Fruit fly (Drosophila melanogaster) whole organism, prepupa: Measurements from ENCODE around the gene Polr1D.

Experiments used
- Blimp-1 ChIP-seq: fragments of 200-800 bp; sonication (Bioruptor generic); optimal IDR thresholded peaks from 3 replicates; lab custom pipeline; 2017; ENCODE audit warnings: missing biosample characterization, missing genetic modification characterization, mild to moderate bottlenecking, moderate library complexity, missing genetic modification reagents
- CG10631 ChIP-seq: fragments of 200-800 bp; sonication (Bioruptor generic); optimal IDR thresholded peaks from 2 replicates; lab custom pipeline; 2016; ENCODE audit warnings: missing biosample characterization, missing genetic modification characterization
- CG11294 ChIP-seq: fragments of 200-800 bp; sonication (Bioruptor generic); IDR thresholded peaks from 2 replicates; pipeline ENCODE4 v1.3.6; 2022; ENCODE audit warnings: missing biosample characterization, missing genetic modification characterization
- CG11762 ChIP-seq: fragments of 200-800 bp; sonication (Bioruptor generic); optimal IDR thresholded peaks from 3 replicates; lab custom pipeline; 2016; ENCODE audit warnings: missing biosample characterization, missing genetic modification characterization; ENCODE audit not compliant: insufficient read depth
- CG11902 ChIP-seq: fragments of 200-800 bp; sonication (Bioruptor generic); optimal IDR thresholded peaks from 3 replicates; lab custom pipeline; 2016; ENCODE audit warnings: missing biosample characterization, missing genetic modification characterization
- CG15336 ChIP-seq: fragments of 200-800 bp; sonication (Bioruptor generic); IDR thresholded peaks from 2 replicates; pipeline ENCODE4 v1.3.6; 2022; ENCODE audit warnings: missing biosample characterization, missing genetic modification characterization
- CG1621 ChIP-seq: fragments of 200-800 bp; sonication (Bioruptor generic); optimal IDR thresholded peaks from 3 replicates; lab custom pipeline; 2018; ENCODE audit warnings: missing biosample characterization, mild to moderate bottlenecking, missing genetic modification characterization
- CG16779 ChIP-seq: fragments of 200-800 bp; sonication (Bioruptor generic); optimal IDR thresholded peaks from 3 replicates; lab custom pipeline; 2017; ENCODE audit warnings: missing biosample characterization, mild to moderate bottlenecking, missing genetic modification characterization
- CG3032 ChIP-seq: fragments of 200-800 bp; optimal IDR thresholded peaks from 2 replicates; lab custom pipeline; 2019; ENCODE audit warnings: missing biosample characterization, mild to moderate bottlenecking, missing genetic modification characterization, moderate library complexity
- CG32006 ChIP-seq: fragments of 200-800 bp; sonication (Bioruptor generic); optimal IDR thresholded peaks from 3 replicates; lab custom pipeline; 2017; ENCODE audit warnings: missing biosample characterization, mild to moderate bottlenecking, missing genetic modification characterization
- CG34406 ChIP-seq: fragments of 200-800 bp; sonication (Bioruptor generic); optimal IDR thresholded peaks from 3 replicates; lab custom pipeline; 2016; ENCODE audit warnings: missing biosample characterization, missing genetic modification characterization
- CG3919 ChIP-seq: fragments of 200-800 bp; sonication (Bioruptor generic); optimal IDR thresholded peaks from 3 replicates; lab custom pipeline; 2016; ENCODE audit warnings: missing biosample characterization, missing genetic modification characterization
- CG4318 ChIP-seq: fragments of 200-800 bp; sonication (Bioruptor generic); optimal IDR thresholded peaks from 3 replicates; lab custom pipeline; 2017; ENCODE audit warnings: missing biosample characterization, mild to moderate bottlenecking, missing genetic modification characterization
- CG6163 ChIP-seq: fragments of 200-800 bp; sonication (Bioruptor generic); IDR thresholded peaks from 3 replicates; pipeline ENCODE4 v1.3.6; 2022; ENCODE audit warnings: missing biosample characterization, missing genetic modification characterization
- CG6276 ChIP-seq: fragments of 200-800 bp; sonication (Bioruptor generic); optimal IDR thresholded peaks from 2 replicates; lab custom pipeline; 2017; ENCODE audit warnings: missing biosample characterization, mild to moderate bottlenecking, missing genetic modification characterization
- CG6792 ChIP-seq: fragments of 200-800 bp; sonication (Bioruptor generic); optimal IDR thresholded peaks from 3 replicates; lab custom pipeline; 2016; ENCODE audit warnings: missing biosample characterization, missing genetic modification characterization
- CG6808 ChIP-seq: fragments of 200-800 bp; sonication (Bioruptor generic); optimal IDR thresholded peaks from 3 replicates; lab custom pipeline; 2017; ENCODE audit warnings: missing biosample characterization, missing genetic modification characterization, mild to moderate bottlenecking, moderate library complexity, missing genetic modification reagents
- CG6854 ChIP-seq: fragments of 200-800 bp; sonication (Bioruptor generic); optimal IDR thresholded peaks from 2 replicates; lab custom pipeline; 2017; ENCODE audit warnings: missing biosample characterization, mild to moderate bottlenecking, missing genetic modification characterization
- CG7368 ChIP-seq: fragments of 200-800 bp; sonication (Bioruptor generic); optimal IDR thresholded peaks from 3 replicates; lab custom pipeline; 2016; ENCODE audit warnings: missing biosample characterization, missing genetic modification characterization
- CG8119 ChIP-seq: fragments of 200-800 bp; sonication (Bioruptor generic); IDR thresholded peaks from 3 replicates; pipeline ENCODE4 v1.3.6; 2022; ENCODE audit warnings: missing biosample characterization, missing genetic modification characterization
- CG8319 ChIP-seq: fragments of 200-800 bp; sonication (Bioruptor generic); optimal IDR thresholded peaks from 3 replicates; lab custom pipeline; 2016; ENCODE audit warnings: missing biosample characterization, missing genetic modification characterization
- CG8632 ChIP-seq: fragments of 200-800 bp; sonication (Bioruptor generic); optimal IDR thresholded peaks from 3 replicates; lab custom pipeline; 2016; ENCODE audit warnings: missing biosample characterization, missing genetic modification characterization
- CG9139 ChIP-seq: fragments of 200-800 bp; sonication (Bioruptor generic); optimal IDR thresholded peaks from 3 replicates; lab custom pipeline; 2017; ENCODE audit warnings: missing biosample characterization, mild to moderate bottlenecking, missing genetic modification characterization
- Eip75B ChIP-seq: fragments of 200-800 bp; sonication (Bioruptor generic); optimal IDR thresholded peaks from 3 replicates; lab custom pipeline; 2016; ENCODE audit warnings: missing biosample characterization, missing genetic modification characterization
- Eip93F ChIP-seq: fragments of 200-800 bp; sonication (Bioruptor generic); optimal IDR thresholded peaks from 2 replicates; lab custom pipeline; 2016; ENCODE audit warnings: missing biosample characterization, mild to moderate bottlenecking, missing genetic modification characterization
- Ets21C ChIP-seq: fragments of 200-800 bp; sonication (Bioruptor generic); optimal IDR thresholded peaks from 3 replicates; lab custom pipeline; 2016; ENCODE audit warnings: missing biosample characterization, missing genetic modification characterization
- Ets96B ChIP-seq: fragments of 200-800 bp; optimal IDR thresholded peaks from 2 replicates; lab custom pipeline; 2019; ENCODE audit warnings: missing biosample characterization, mild to moderate bottlenecking, missing genetic modification characterization, moderate library complexity
- Gug ChIP-seq: fragments of 200-800 bp; sonication (Bioruptor generic); IDR thresholded peaks from 2 replicates; pipeline ENCODE4 v1.3.6; 2022; ENCODE audit warnings: missing biosample characterization, missing genetic modification characterization
- Hr38 ChIP-seq: sonication (Bioruptor generic); optimal IDR thresholded peaks from 2 replicates; lab custom pipeline; 2016; ENCODE audit warnings: missing biosample characterization, missing genetic modification characterization
- Hr4 ChIP-seq: fragments of 200-800 bp; sonication (Bioruptor generic); optimal IDR thresholded peaks from 3 replicates; lab custom pipeline; 2016; ENCODE audit warnings: missing biosample characterization, missing genetic modification characterization
- Lpt ChIP-seq: fragments of 200-800 bp; sonication (Bioruptor generic); optimal IDR thresholded peaks from 3 replicates; lab custom pipeline; 2016; ENCODE audit warnings: missing biosample characterization, missing genetic modification characterization
- Met ChIP-seq: fragments of 200-800 bp; sonication (Bioruptor generic); optimal IDR thresholded peaks from 3 replicates; lab custom pipeline; 2016; ENCODE audit warnings: missing biosample characterization, missing genetic modification characterization
- OdsH ChIP-seq: fragments of 200-800 bp; sonication (Bioruptor generic); optimal IDR thresholded peaks from 3 replicates; lab custom pipeline; 2016; ENCODE audit warnings: missing biosample characterization, missing genetic modification characterization
- Smox ChIP-seq: fragments of 200-800 bp; sonication (Bioruptor generic); optimal IDR thresholded peaks from 3 replicates; lab custom pipeline; 2016; ENCODE audit warnings: missing biosample characterization, missing genetic modification characterization
- Sox102F ChIP-seq: fragments of 200-800 bp; sonication (Bioruptor generic); optimal IDR thresholded peaks from 2 replicates; lab custom pipeline; 2016; ENCODE audit warnings: missing biosample characterization, mild to moderate bottlenecking, missing genetic modification characterization
- Sox14 ChIP-seq: fragments of 200-800 bp; sonication (Bioruptor generic); optimal IDR thresholded peaks from 3 replicates; lab custom pipeline; 2016; ENCODE audit warnings: missing biosample characterization, missing genetic modification characterization
- achi ChIP-seq: fragments of 200-800 bp; sonication (Bioruptor generic); optimal IDR thresholded peaks from 3 replicates; lab custom pipeline; 2016; ENCODE audit warnings: missing biosample characterization, missing genetic modification characterization
- acj6 ChIP-seq: fragments of 200-800 bp; sonication (Bioruptor generic); optimal IDR thresholded peaks from 3 replicates; lab custom pipeline; 2016; ENCODE audit warnings: missing biosample characterization, missing genetic modification characterization
- cyc ChIP-seq: fragments of 200-800 bp; sonication (Bioruptor generic); optimal IDR thresholded peaks from 3 replicates; lab custom pipeline; 2016; ENCODE audit warnings: missing biosample characterization, missing genetic modification characterization
- dac ChIP-seq: fragments of 200-800 bp; sonication (Bioruptor generic); optimal IDR thresholded peaks from 2 replicates; lab custom pipeline; 2017; ENCODE audit warnings: missing biosample characterization, mild to moderate bottlenecking, missing genetic modification characterization
- dsx ChIP-seq: fragments of 200-800 bp; optimal IDR thresholded peaks from 3 replicates; lab custom pipeline; 2019; ENCODE audit warnings: missing biosample characterization, mild to moderate bottlenecking, missing genetic modification characterization, moderate library complexity; ENCODE audit not compliant: poor library complexity, severe bottlenecking
- eg ChIP-seq: fragments of 200-800 bp; sonication (Bioruptor generic); IDR thresholded peaks from 3 replicates; pipeline ENCODE4 v1.3.6; 2022; ENCODE audit warnings: missing biosample characterization, missing genetic modification characterization
- esn ChIP-seq: fragments of 200-800 bp; sonication (Bioruptor generic); optimal IDR thresholded peaks from 2 replicates; lab custom pipeline; 2016; ENCODE audit warnings: missing biosample characterization, mild to moderate bottlenecking, missing genetic modification characterization, moderate library complexity
- fd59A ChIP-seq: fragments of 200-800 bp; sonication (Bioruptor generic); optimal IDR thresholded peaks from 2 replicates; lab custom pipeline; 2017; ENCODE audit warnings: missing biosample characterization, mild to moderate bottlenecking, missing genetic modification characterization, missing genetic modification reagents
- fd85E ChIP-seq: fragments of 200-800 bp; sonication (Bioruptor generic); optimal IDR thresholded peaks from 3 replicates; lab custom pipeline; 2016; ENCODE audit warnings: missing biosample characterization, missing genetic modification characterization
- net ChIP-seq: fragments of 200-800 bp; sonication (Bioruptor generic); optimal IDR thresholded peaks from 3 replicates; lab custom pipeline; 2016; ENCODE audit warnings: missing biosample characterization, missing genetic modification characterization
- pdm3 ChIP-seq: fragments of 200-800 bp; sonication (Bioruptor generic); optimal IDR thresholded peaks from 3 replicates; lab custom pipeline; 2016; ENCODE audit warnings: missing biosample characterization, missing genetic modification characterization
- spab ChIP-seq: fragments of 200-800 bp; sonication (Bioruptor generic); optimal IDR thresholded peaks from 2 replicates; lab custom pipeline; 2017; ENCODE audit warnings: missing biosample characterization, mild to moderate bottlenecking, missing genetic modification characterization, missing genetic modification reagents
- ss ChIP-seq, 2 experiments: fragments of 200-800 bp; sonication (Bioruptor generic); optimal IDR thresholded peaks; 2 replicates in 1 of 2; 3 replicates in 1 of 2; lab custom pipeline; 2017 to 2018; ENCODE audit warnings: mild to moderate bottlenecking in 2 of 2, missing biosample characterization in 2 of 2, missing genetic modification characterization in 2 of 2, moderate library complexity in 1 of 2
- svp ChIP-seq: fragments of 200-800 bp; sonication (Bioruptor generic); peaks from one replicate; lab custom pipeline; 2016; ENCODE audit warnings: missing biosample characterization, missing genetic modification characterization
- topi ChIP-seq: fragments of 200-800 bp; sonication (Bioruptor generic); optimal IDR thresholded peaks from 3 replicates; lab custom pipeline; 2016; ENCODE audit warnings: missing biosample characterization, missing genetic modification characterization

Gene Polr1D

DNA sequence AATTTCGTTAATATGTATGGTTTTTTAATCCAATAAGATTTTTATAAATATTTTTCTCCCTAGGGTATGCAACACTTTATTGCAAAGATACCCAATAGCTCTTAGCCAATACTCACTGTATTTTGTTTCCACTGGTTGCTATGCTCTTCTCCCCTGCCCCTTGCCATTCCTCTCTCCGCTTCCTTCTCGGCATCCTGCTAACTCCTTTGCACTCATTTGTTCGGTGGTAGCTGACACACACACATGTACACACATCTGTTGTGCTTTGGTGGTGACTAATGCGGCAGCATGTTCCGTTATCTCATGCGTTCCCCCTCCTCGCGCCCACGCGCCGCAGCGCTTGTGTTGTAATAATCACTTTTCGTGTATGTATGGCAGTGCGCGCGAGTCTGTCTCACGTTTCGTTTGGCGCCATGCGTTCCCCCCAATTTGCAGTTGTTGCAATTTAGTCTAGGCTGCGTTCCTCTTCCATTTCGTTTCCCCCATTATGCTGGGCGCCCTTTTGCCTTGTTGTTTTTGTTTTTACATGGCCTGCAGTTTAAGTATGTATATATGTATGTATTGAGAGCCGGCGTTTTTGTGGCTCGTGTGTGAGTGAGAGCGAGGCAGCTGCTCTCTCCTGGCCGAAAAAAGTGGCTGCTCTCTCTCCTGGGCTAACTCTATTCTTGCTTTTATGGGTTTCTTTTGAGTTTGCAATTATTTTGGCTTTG, at the start of gene Polr1D:
TSS of gene Polr1D (minus strand) at position 420 of the 710 bp plus-strand sequence.
- TF ChIP-seq pdm3 (GFP tag; lab: Kevin White, UChicago): no peak
- TF ChIP-seq fd85E (GFP tag; lab: Kevin White, UChicago): no peak
- no peak for TF ChIP-seq CG16779 (tag; lab: Kevin White, UChicago)
- TF ChIP-seq achi: peak; percentile 60
- TF ChIP-seq CG6792 (GFP tag; lab: Kevin White, UChicago): peak; percentile 14
- TF ChIP-seq Ets96B: peak; percentile 54
- TF ChIP-seq Eip93F (GFP tag; lab: Kevin White, UChicago): no peak
- TF ChIP-seq CG8319 (GFP tag; lab: Kevin White, UChicago): no peak
- no peak for TF ChIP-seq Hr38 (GFP tag; lab: Kevin White, UChicago)
- TF ChIP-seq Sox14 (GFP tag; lab: Kevin White, UChicago): peak; percentile 10
- TF ChIP-seq Sox102F (GFP tag; lab: Kevin White, UChicago): no peak
- peak; percentile 48 for TF ChIP-seq topi (GFP tag; lab: Kevin White, UChicago)
- TF ChIP-seq net (GFP tag; lab: Kevin White, UChicago): no peak
- peak; percentile 41; the same call in 1 of the 3 replicates for TF ChIP-seq CG6163 (GFP tag; lab: Robert Waterston, UW)
- TF ChIP-seq Eip75B (GFP tag; lab: Kevin White, UChicago): peak; percentile 14
- TF ChIP-seq acj6 (GFP tag; lab: Kevin White, UChicago): no peak
- peak; percentile 26 to 71 for TF ChIP-seq ss (GFP tag; optimal IDR thresholded peaks at IDR 0.05; lab: Kevin White, UChicago)
- no peak for TF ChIP-seq CG8632
- TF ChIP-seq CG6276 (GFP tag; lab: Kevin White, UChicago): no peak
- peak; percentile 33 for TF ChIP-seq cyc
- peak; percentile 26 for TF ChIP-seq CG6808 (GFP tag; lab: Kevin White, UChicago)
- peak; percentile 55 for TF ChIP-seq CG10631 (GFP tag; lab: Kevin White, UChicago)
- peak; percentile 47 for TF ChIP-seq CG6854
- TF ChIP-seq esn: peak; percentile 39
- no peak for TF ChIP-seq CG7368 (GFP tag; lab: Kevin White, UChicago)
- TF ChIP-seq dsx (GFP tag; lab: Kevin White, UChicago): peak; percentile 48
- no peak for TF ChIP-seq CG4318 (GFP tag; lab: Kevin White, UChicago)
- no peak for TF ChIP-seq CG15336
- no peak for TF ChIP-seq Ets21C (GFP tag; lab: Kevin White, UChicago)
- TF ChIP-seq Hr4 (GFP tag; lab: Kevin White, UChicago): peak; percentile 35
- TF ChIP-seq CG8119 (GFP tag; lab: Robert Waterston, UW): 0 out of 3 replicates have a peak, but pooled peaks have one; percentile 30
- peak; percentile 11; the same call in 1 of the 3 replicates for TF ChIP-seq eg (GFP tag; lab: Robert Waterston, UW)
- peak; percentile 38 for TF ChIP-seq CG32006 (GFP tag; lab: Kevin White, UChicago)
- TF ChIP-seq CG9139 (GFP tag; lab: Kevin White, UChicago): no peak
- TF ChIP-seq dac (GFP tag; lab: Kevin White, UChicago): no peak
- TF ChIP-seq CG11294 (GFP tag; lab: Robert Waterston, UW): no peak
- TF ChIP-seq Blimp-1 (GFP tag; lab: Kevin White, UChicago): peak; percentile 28
- peak; percentile 50 for TF ChIP-seq Lpt (GFP tag; lab: Kevin White, UChicago)
- no peak for TF ChIP-seq CG3032 (tag; lab: Kevin White, UChicago)
- TF ChIP-seq CG1621 (tag; lab: Kevin White, UChicago): peak; percentile 34
- peak; percentile 26 for TF ChIP-seq spab (GFP tag; lab: Kevin White, UChicago)
- peak; percentile 26 for TF ChIP-seq CG11902
- peak; percentile 20 for TF ChIP-seq fd59A (GFP tag; lab: Kevin White, UChicago)
- peak; percentile 84 for TF ChIP-seq svp
- peak; percentile 49 for TF ChIP-seq OdsH
- TF ChIP-seq CG34406 (GFP tag; lab: Kevin White, UChicago): peak; percentile 39
- TF ChIP-seq CG3919 (GFP tag; lab: Kevin White, UChicago): peak; percentile 51
- TF ChIP-seq Gug (GFP tag; lab: Robert Waterston, UW): no peak
- TF ChIP-seq Met: peak; percentile 43
- peak; percentile 48 for TF ChIP-seq Smox (GFP tag; lab: Kevin White, UChicago)
- TF ChIP-seq CG11762 (GFP tag; lab: Kevin White, UChicago): no peak
